Worm (Caenorhabditis elegans) whole organism, young adult: Measurements from ENCODE around the gene sart-3.

Experiments used
- B0019.2 ChIP-seq: fragments of 200-800 bp; sonication (Bioruptor generic); conservative IDR thresholded peaks from 2 replicates; pipeline ENCODE4 v1.3.6; 2022; ENCODE audit warnings: missing genetic modification reagents, missing genetic modification characterization, missing compliant biosample characterization
- F23B12.7 ChIP-seq: sonication (generic microtip); optimal IDR thresholded peaks from 2 replicates; lab custom pipeline; 2017; ENCODE audit warnings: missing genetic modification characterization, mild to moderate bottlenecking, missing compliant biosample characterization, antibody characterized with exemption, moderate library complexity; ENCODE audit not compliant: insufficient read depth
- F37B4.10 ChIP-seq: fragments of 200-800 bp; sonication (Bioruptor generic); IDR thresholded peaks from 2 replicates; pipeline ENCODE4 v1.3.6; 2022; ENCODE audit warnings: missing genetic modification characterization, missing compliant biosample characterization
- F49E8.2 ChIP-seq: sonication (generic microtip); optimal IDR thresholded peaks from 3 replicates; lab custom pipeline; 2017; ENCODE audit warnings: missing genetic modification characterization, mild to moderate bottlenecking, missing compliant biosample characterization, antibody characterized with exemption, moderate library complexity; ENCODE audit not compliant: insufficient read depth
- F57C9.4 ChIP-seq: sonication (generic microtip); optimal IDR thresholded peaks from 2 replicates; lab custom pipeline; 2017; ENCODE audit warnings: mild to moderate bottlenecking, missing genetic modification characterization, missing compliant biosample characterization
- T07F8.4 ChIP-seq: sonication (generic microtip); optimal IDR thresholded peaks from 2 replicates; lab custom pipeline; 2016; ENCODE audit warnings: mild to moderate bottlenecking, missing genetic modification characterization, moderate library complexity, missing compliant biosample characterization
- Y53F4B.3 ChIP-seq: fragments of 200-800 bp; sonication (Bioruptor generic); IDR thresholded peaks from 2 replicates; pipeline ENCODE4 v1.3.6; 2022; ENCODE audit warnings: missing genetic modification reagents, missing genetic modification characterization, missing compliant biosample characterization
- attf-3 ChIP-seq: fragments of 200-800 bp; sonication (Bioruptor generic); conservative IDR thresholded peaks from 2 replicates; pipeline ENCODE4 v1.3.6; 2022; ENCODE audit warnings: missing genetic modification reagents, missing genetic modification characterization, missing compliant biosample characterization
- attf-5 ChIP-seq: fragments of 200-800 bp; sonication (Bioruptor generic); optimal IDR thresholded peaks from 2 replicates; lab custom pipeline; 2018; ENCODE audit warnings: mild to moderate bottlenecking, missing genetic modification characterization, missing compliant biosample characterization
- cebp-1 ChIP-seq, 2 experiments: fragments of 200-800 bp in 1 of 2; sonication (Bioruptor generic) in 1 of 2; sonication (generic microtip) in 1 of 2; IDR thresholded peaks in 1 of 2; optimal IDR thresholded peaks in 1 of 2; 2 replicates each; pipeline versions ENCODE4 v1.3.6 to Lab custom; 2017 to 2022; ENCODE audit warnings: missing compliant biosample characterization in 2 of 2, missing genetic modification characterization in 2 of 2, mild to moderate bottlenecking in 1 of 2, missing genetic modification reagents in 1 of 2, moderate library complexity in 1 of 2
- cebp-2 ChIP-seq: fragments of 200-800 bp; sonication (Bioruptor generic); IDR thresholded peaks from 2 replicates; pipeline ENCODE4 v1.3.6; 2022; ENCODE audit warnings: missing genetic modification characterization, missing compliant biosample characterization
- ceh-100 ChIP-seq: fragments of 200-800 bp; sonication (Bioruptor generic); IDR thresholded peaks from 2 replicates; pipeline ENCODE4 v1.3.6; 2022; ENCODE audit warnings: missing genetic modification reagents, missing genetic modification characterization, missing compliant biosample characterization
- chd-7 ChIP-seq: sonication (generic microtip); optimal IDR thresholded peaks from 2 replicates; lab custom pipeline; 2016; ENCODE audit warnings: mild to moderate bottlenecking, missing genetic modification characterization, moderate library complexity, missing compliant biosample characterization
- dpff-1 ChIP-seq: sonication (generic microtip); optimal IDR thresholded peaks from 2 replicates; lab custom pipeline; 2017; ENCODE audit warnings: mild to moderate bottlenecking, missing genetic modification characterization, missing compliant biosample characterization
- lag-1 ChIP-seq: fragments of 200-800 bp; sonication (Bioruptor generic); IDR thresholded peaks from 2 replicates; pipeline ENCODE4 v1.3.6; 2022; ENCODE audit warnings: missing genetic modification reagents, missing genetic modification characterization, missing compliant biosample characterization
- let-607 ChIP-seq, 2 experiments: fragments of 200-800 bp in 1 of 2; sonication (Bioruptor generic) in 1 of 2; sonication (generic microtip) in 1 of 2; optimal IDR thresholded peaks; 2 replicates each; lab custom pipeline; 2016 to 2018; ENCODE audit warnings: mild to moderate bottlenecking in 2 of 2, missing compliant biosample characterization in 2 of 2, missing genetic modification characterization in 2 of 2, moderate library complexity in 2 of 2, missing genotype in 1 of 2
- lin-26 ChIP-seq: fragments of 200-800 bp; sonication (Bioruptor generic); IDR thresholded peaks from 2 replicates; pipeline ENCODE4 v1.3.6; 2022; ENCODE audit warnings: missing genetic modification reagents, missing genetic modification characterization, missing compliant biosample characterization
- lin-35 ChIP-seq, 3 experiments: fragments of 150-350 bp in 2 of 3; sonication (generic microtip) in 1 of 3; optimal IDR thresholded peaks; 2 replicates each; lab custom pipeline; 2014 to 2018; ENCODE audit warnings: missing biosample characterization in 3 of 3, missing genetic modification characterization in 3 of 3, missing genetic modification reagents in 3 of 3
- lsy-27 ChIP-seq: sonication (generic microtip); optimal IDR thresholded peaks from 2 replicates; lab custom pipeline; 2017; ENCODE audit warnings: missing genetic modification characterization, mild to moderate bottlenecking, missing compliant biosample characterization, antibody characterized with exemption, missing genotype, borderline replicate concordance; ENCODE audit not compliant: insufficient read depth
- madf-8 ChIP-seq: fragments of 200-800 bp; sonication (Bioruptor generic); conservative IDR thresholded peaks from 2 replicates; pipeline ENCODE4 v1.3.6; 2022; ENCODE audit warnings: missing genetic modification reagents, missing genetic modification characterization, missing compliant biosample characterization
- mcd-1 ChIP-seq: fragments of 200-800 bp; sonication (Bioruptor generic); IDR thresholded peaks from 2 replicates; pipeline ENCODE4 v1.3.6; 2022; ENCODE audit warnings: missing genetic modification reagents, missing genetic modification characterization, missing compliant biosample characterization
- mes-4 ChIP-seq: sonication (generic microtip); optimal IDR thresholded peaks from 2 replicates; lab custom pipeline; 2016; ENCODE audit warnings: missing genotype, missing genetic modification characterization, missing compliant biosample characterization
- mxl-1 ChIP-seq: sonication (generic microtip); optimal IDR thresholded peaks from 2 replicates; lab custom pipeline; 2016; ENCODE audit warnings: missing genetic modification characterization, missing compliant biosample characterization
- nhr-80 ChIP-seq: sonication (generic microtip); optimal IDR thresholded peaks from 2 replicates; lab custom pipeline; 2016; ENCODE audit warnings: missing genetic modification characterization, missing compliant biosample characterization
- rpc-1 ChIP-seq, 2 experiments: fragments of 150-350 bp in 1 of 2; sonication (generic microtip) in 1 of 2; optimal IDR thresholded peaks; 2 replicates each; lab custom pipeline; 2014 to 2018; ENCODE audit warnings: missing biosample characterization in 1 of 2, missing genetic modification characterization in 1 of 2, missing genetic modification reagents in 1 of 2, missing genotype in 1 of 2
- sdz-38 ChIP-seq: sonication (generic microtip); optimal IDR thresholded peaks from 2 replicates; lab custom pipeline; 2016; ENCODE audit warnings: missing genotype, missing genetic modification characterization, missing compliant biosample characterization
- snpc-1.3 ChIP-seq: sonication (generic microtip); optimal IDR thresholded peaks from 2 replicates; lab custom pipeline; 2017; ENCODE audit warnings: missing genetic modification characterization, mild to moderate bottlenecking, missing compliant biosample characterization, antibody characterized with exemption, moderate library complexity, missing genotype, missing genetic modification reagents; ENCODE audit not compliant: insufficient read depth
- somi-1 ChIP-seq: fragments of 200-800 bp; sonication (Bioruptor generic); optimal IDR thresholded peaks from 2 replicates; lab custom pipeline; 2018; ENCODE audit warnings: mild to moderate bottlenecking, missing genetic modification characterization, missing compliant biosample characterization
- sptf-2 ChIP-seq: fragments of 200-800 bp; sonication (Bioruptor generic); optimal IDR thresholded peaks from 2 replicates; lab custom pipeline; 2018; ENCODE audit warnings: mild to moderate bottlenecking, missing genetic modification characterization, missing compliant biosample characterization
- tlf-1 ChIP-seq: fragments of 200-800 bp; sonication (Bioruptor generic); optimal IDR thresholded peaks from 2 replicates; lab custom pipeline; 2018; ENCODE audit warnings: mild to moderate bottlenecking, missing genetic modification characterization, missing compliant biosample characterization
- unc-130 ChIP-seq: sonication (generic microtip); optimal IDR thresholded peaks from 2 replicates; lab custom pipeline; 2016; ENCODE audit warnings: missing genetic modification reagents, missing genetic modification characterization, missing compliant biosample characterization
- zfh-2 ChIP-seq: fragments of 200-800 bp; sonication (Bioruptor generic); conservative IDR thresholded peaks from 2 replicates; pipeline ENCODE4 v1.3.6; 2022; ENCODE audit warnings: missing genetic modification reagents, missing genetic modification characterization, missing compliant biosample characterization
- zim-3 ChIP-seq: sonication (generic microtip); optimal IDR thresholded peaks from 2 replicates; lab custom pipeline; 2017; ENCODE audit warnings: mild to moderate bottlenecking, missing genetic modification characterization, moderate library complexity, missing compliant biosample characterization
- ztf-18 ChIP-seq: sonication (generic microtip); optimal IDR thresholded peaks from 2 replicates; lab custom pipeline; 2016; ENCODE audit warnings: missing genotype, mild to moderate bottlenecking, missing genetic modification characterization, missing compliant biosample characterization
- ztf-25 ChIP-seq: fragments of 200-800 bp; sonication (Bioruptor generic); IDR thresholded peaks from 2 replicates; pipeline ENCODE4 v1.3.6; 2022; ENCODE audit warnings: missing genetic modification reagents, missing genetic modification characterization, missing compliant biosample characterization
- ztf-28 ChIP-seq: fragments of 200-800 bp; sonication (Bioruptor generic); IDR thresholded peaks from 2 replicates; pipeline ENCODE4 v1.3.6; 2022; ENCODE audit warnings: missing genetic modification reagents, missing genetic modification characterization, missing compliant biosample characterization

Gene sart-3

ce11 chrIV:11311484-11311883 is 21.3 kb downstream of the sart-3 start:
- TF ChIP-seq mes-4 (no peak), Y53F4B.3 (GFP tag; lab: Robert Waterston, UW) (no peak), lin-26 (peak; percentile 18; the same call in 1 of the 2 replicates), snpc-1.3 (no peak), zfh-2 (GFP tag; lab: Robert Waterston, UW) (peak; percentile 71), sptf-2 (no peak), sdz-38 (tag; lab: Kevin White, UChicago) (no peak), F57C9.4 (tag; lab: Kevin White, UChicago) (no peak), T07F8.4 (tag; lab: Kevin White, UChicago) (no peak), ztf-28 (GFP tag; lab: Robert Waterston, UW) (0 out of 2 replicates have a peak, but pooled peaks have one; percentile 53), lag-1 (GFP tag; lab: Robert Waterston, UW) (no peak), dpff-1 (tag; lab: Kevin White, UChicago) (no peak), lsy-27 (tag; lab: Kevin White, UChicago) (no peak)

DNA sequence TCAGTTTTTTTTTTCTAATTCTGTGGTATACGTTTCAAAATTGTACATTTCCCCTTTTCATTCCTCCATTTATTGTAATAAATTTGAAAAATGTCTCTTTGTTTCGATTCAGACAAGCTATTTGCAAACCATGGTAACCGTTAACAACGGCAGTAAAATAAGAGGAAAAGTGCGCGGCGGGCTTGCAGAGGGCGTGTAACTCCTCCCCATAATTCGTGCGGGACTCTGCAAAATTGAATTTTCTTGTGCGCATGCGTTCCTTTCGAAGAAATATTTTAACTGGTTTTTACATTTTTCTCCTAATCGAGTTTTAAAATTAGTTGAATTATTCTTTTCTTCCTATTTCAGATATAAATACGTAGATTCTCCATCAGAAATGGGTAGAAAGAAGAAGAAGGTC is 22.1 kb downstream of the sart-3 start, which contains the start of gene znf-207:
Gene znf-207 (plus strand): TSS at position 349 of the 400 bp plus-strand sequence.
- TF ChIP-seq F23B12.7 (peak; percentile 49), let-607 (tag; optimal IDR thresholded peaks at IDR 0.05; lab: Kevin White, UChicago) (no peak), cebp-1 (GFP tag; IDR thresholded peaks at IDR 0.05; lab: Robert Waterston, UW) (no peak), cebp-1 (tag; optimal IDR thresholded peaks at IDR 0.05; lab: Kevin White, UChicago) (peak; percentile 44), cebp-2 (GFP tag; lab: Robert Waterston, UW) (no peak), madf-8 (GFP tag; lab: Robert Waterston, UW) (no peak), tlf-1 (GFP tag; lab: Kevin White, UChicago) (no peak), F49E8.2 (no peak), mxl-1 (tag; lab: Kevin White, UChicago) (no peak), ztf-25 (GFP tag; lab: Robert Waterston, UW) (no peak), ztf-18 (tag; lab: Kevin White, UChicago) (no peak), chd-7 (tag; lab: Kevin White, UChicago) (no peak), attf-5 (GFP tag; lab: Kevin White, UChicago) (peak; percentile 49), F37B4.10 (no peak), nhr-80 (tag; lab: Kevin White, UChicago) (peak; percentile 6), zim-3 (tag; lab: Kevin White, UChicago) (no peak), attf-3 (GFP tag; lab: Robert Waterston, UW) (no peak), rpc-1 (optimal IDR thresholded peaks at IDR 0.05; lab: Kevin White, UChicago) (no peak), rpc-1 (tag; optimal IDR thresholded peaks at IDR 0.05; lab: Kevin White, UChicago) (no peak), lin-35 (GFP tag; optimal IDR thresholded peaks at IDR 0.05; lab: Kevin White, UChicago) (peak in 1 of 3 experiments; percentile 25), B0019.2 (no peak), somi-1 (GFP tag; lab: Kevin White, UChicago) (no peak), ceh-100 (GFP tag; lab: Robert Waterston, UW) (peak; percentile 43), unc-130 (GFP tag; lab: Kevin White, UChicago) (no peak), mcd-1 (GFP tag; lab: Robert Waterston, UW) (0 out of 2 replicates have a peak, but pooled peaks have one; percentile 21)
